Fruit fly (Drosophila melanogaster) whole organism, adult: Measurements from ENCODE around the gene CG33169.
A peak's percentile ranks its signal among the peaks of the same experiment; 100 is the strongest.

ENCODE experiments used
- CG11617 ChIP-seq: fragments of 200-800 bp; sonication (Bioruptor generic); optimal IDR thresholded peaks from 2 replicates; lab custom pipeline; 2017; ENCODE audit warnings: mild to moderate bottlenecking, missing biosample characterization, missing genetic modification reagents, missing genetic modification characterization
- CG12768 ChIP-seq: fragments of 200-800 bp; sonication (Bioruptor generic); optimal IDR thresholded peaks from 2 replicates; lab custom pipeline; 2017; ENCODE audit warnings: missing biosample characterization, missing genetic modification characterization, mild to moderate bottlenecking, moderate library complexity, missing genetic modification reagents
- CG14711 ChIP-seq: fragments of 200-800 bp; sonication (Bioruptor generic); optimal IDR thresholded peaks from 2 replicates; lab custom pipeline; 2018; ENCODE audit warnings: missing biosample characterization, mild to moderate bottlenecking, missing genetic modification characterization, moderate library complexity
- CG1620 ChIP-seq: fragments of 200-800 bp; sonication (Bioruptor generic); optimal IDR thresholded peaks from 2 replicates; lab custom pipeline; 2016; ENCODE audit warnings: missing biosample characterization, missing genetic modification characterization
- CG33017 ChIP-seq: fragments of 200-800 bp; sonication (Bioruptor generic); optimal IDR thresholded peaks from 2 replicates; lab custom pipeline; 2018; ENCODE audit warnings: missing biosample characterization, mild to moderate bottlenecking, missing genetic modification characterization, moderate library complexity
- CG5204 ChIP-seq: fragments of 200-800 bp; sonication (Bioruptor generic); optimal IDR thresholded peaks from 2 replicates; lab custom pipeline; 2016; ENCODE audit warnings: missing biosample characterization, missing genetic modification characterization
- CG7045 ChIP-seq: fragments of 200-800 bp; sonication (Bioruptor generic); optimal IDR thresholded peaks from 2 replicates; lab custom pipeline; 2017; ENCODE audit warnings: missing biosample characterization, mild to moderate bottlenecking, missing genetic modification characterization
- CG7101 ChIP-seq: fragments of 200-800 bp; sonication (Bioruptor generic); optimal IDR thresholded peaks from 2 replicates; lab custom pipeline; 2018; ENCODE audit warnings: missing biosample characterization, mild to moderate bottlenecking, missing genetic modification characterization, moderate library complexity
- Clk ChIP-seq: fragments of 200-800 bp; sonication (Bioruptor generic); optimal IDR thresholded peaks from 2 replicates; lab custom pipeline; 2017; ENCODE audit warnings: missing biosample characterization, missing genetic modification characterization
- Crg-1 ChIP-seq: fragments of 200-800 bp; sonication (Bioruptor generic); optimal IDR thresholded peaks from 2 replicates; lab custom pipeline; 2016; ENCODE audit warnings: missing biosample characterization, missing genetic modification characterization
- Hr96 ChIP-seq: fragments of 200-800 bp; sonication (Bioruptor generic); optimal IDR thresholded peaks from 2 replicates; lab custom pipeline; 2016; ENCODE audit warnings: missing biosample characterization, missing genetic modification characterization
- Mnt ChIP-seq: fragments of 200-800 bp; sonication (Bioruptor generic); optimal IDR thresholded peaks from 2 replicates; lab custom pipeline; 2016; ENCODE audit warnings: missing biosample characterization, mild to moderate bottlenecking, missing genetic modification characterization
- bab1 ChIP-seq: fragments of 200-800 bp; sonication (Bioruptor generic); optimal IDR thresholded peaks from 3 replicates; lab custom pipeline; 2019; ENCODE audit warnings: missing biosample characterization, mild to moderate bottlenecking, missing genetic modification characterization, moderate library complexity
- cic ChIP-seq: fragments of 200-800 bp; sonication (Bioruptor generic); optimal IDR thresholded peaks from 2 replicates; lab custom pipeline; 2017; ENCODE audit warnings: missing biosample characterization, mild to moderate bottlenecking, missing genetic modification characterization, moderate library complexity
- cnc ChIP-seq, 2 experiments: fragments of >200 bp; optimal IDR thresholded peaks; 2 replicates each; lab custom pipeline; 2017
- kay ChIP-seq: fragments of 200-800 bp; sonication (Bioruptor generic); peaks from one replicate; lab custom pipeline; 2016; ENCODE audit warnings: missing biosample characterization, missing genetic modification characterization, borderline replicate concordance
- ovo ChIP-seq: fragments of 200-800 bp; sonication (Bioruptor generic); optimal IDR thresholded peaks from 2 replicates; lab custom pipeline; 2016; ENCODE audit warnings: missing biosample characterization, missing genetic modification characterization
- pad ChIP-seq: fragments of 200-800 bp; sonication (Bioruptor generic); optimal IDR thresholded peaks from 3 replicates; lab custom pipeline; 2017; ENCODE audit warnings: missing biosample characterization, missing genetic modification characterization, mild to moderate bottlenecking, moderate library complexity, missing genetic modification reagents
- tj ChIP-seq: fragments of 200-800 bp; sonication (Bioruptor generic); optimal IDR thresholded peaks from 3 replicates; lab custom pipeline; 2017; ENCODE audit warnings: missing biosample characterization, mild to moderate bottlenecking, missing genetic modification characterization, moderate library complexity
- toe ChIP-seq: fragments of 200-800 bp; sonication (Bioruptor generic); optimal IDR thresholded peaks from 2 replicates; lab custom pipeline; 2016; ENCODE audit warnings: missing biosample characterization, missing genetic modification characterization

The CG33169 gene

dm6 chr3L:22885843-22886242 lies 22.2 kb downstream of the CG33169 start:
- TF ChIP-seq CG7045 (no peak), bab1 (no peak), cnc (optimal IDR thresholded peaks at IDR 0.05; lab: Kevin White, UChicago) (no peak), ovo (GFP tag; lab: Kevin White, UChicago) (no peak), Hr96 (no peak), pad (GFP tag; lab: Kevin White, UChicago) (no peak), CG33017 (no peak), cic (GFP tag; lab: Kevin White, UChicago) (no peak), CG5204 (GFP tag; lab: Kevin White, UChicago) (no peak), Mnt (GFP tag; lab: Kevin White, UChicago) (no peak), tj (GFP tag; lab: Kevin White, UChicago) (no peak), CG11617 (GFP tag; lab: Kevin White, UChicago) (no peak), CG1620 (no peak), Crg-1 (GFP tag; lab: Kevin White, UChicago) (no peak), Clk (GFP tag; lab: Kevin White, UChicago) (no peak), kay (GFP tag; lab: Kevin White, UChicago) (no peak), CG7101 (no peak), CG12768 (no peak)

- peak; percentile 70 for TF ChIP-seq cic (GFP tag; lab: Kevin White, UChicago)
- peak; percentile 15 for TF ChIP-seq Mnt (GFP tag; lab: Kevin White, UChicago)
- no peak for TF ChIP-seq pad (GFP tag; lab: Kevin White, UChicago)
- no peak for TF ChIP-seq CG5204 (GFP tag; lab: Kevin White, UChicago)
- TF ChIP-seq CG12768 = peak; percentile 65
- no peak for TF ChIP-seq tj (GFP tag; lab: Kevin White, UChicago)
These were observed 23.3 kb downstream of the CG33169 start for dm6 chr3L:22886939-22887338.

dm6 chr3L:22887677-22888076 lies 24.0 kb downstream of the CG33169 start:
- TF ChIP-seq cic (GFP tag; lab: Kevin White, UChicago) (no peak), pad (GFP tag; lab: Kevin White, UChicago) (no peak), CG1620 (no peak), toe (GFP tag; lab: Kevin White, UChicago) (no peak), CG33017 (no peak), kay (GFP tag; lab: Kevin White, UChicago) (no peak), Mnt (GFP tag; lab: Kevin White, UChicago) (no peak), ovo (GFP tag; lab: Kevin White, UChicago) (no peak), CG7045 (no peak)

- TF ChIP-seq Mnt (GFP tag; lab: Kevin White, UChicago) (no peak), cnc (optimal IDR thresholded peaks at IDR 0.05; lab: Kevin White, UChicago) (no peak), Crg-1 (GFP tag; lab: Kevin White, UChicago) (no peak)
These were observed 25.1 kb downstream of the CG33169 start for dm6 chr3L:22888591-22889258.

dm6 chr3L:22890024-22890423 lies 26.4 kb downstream of the CG33169 start:
- TF ChIP-seq ovo (GFP tag; lab: Kevin White, UChicago) (no peak), CG12768 (peak; percentile 61), Crg-1 (GFP tag; lab: Kevin White, UChicago) (no peak), CG14711 (no peak), cic (GFP tag; lab: Kevin White, UChicago) (peak; percentile 27), CG1620 (no peak), CG33017 (no peak), Mnt (GFP tag; lab: Kevin White, UChicago) (no peak), kay (GFP tag; lab: Kevin White, UChicago) (peak; percentile 92), Clk (GFP tag; lab: Kevin White, UChicago) (no peak), pad (GFP tag; lab: Kevin White, UChicago) (no peak)

- no peak for TF ChIP-seq tj (GFP tag; lab: Kevin White, UChicago)
- TF ChIP-seq kay (GFP tag; lab: Kevin White, UChicago) = peak; percentile 1
These were observed 27.3 kb downstream of the CG33169 start for dm6 chr3L:22891009-22891408.

dm6 chr3L:22894689-22895283 lies 31.1 kb downstream of the CG33169 start:
- TF ChIP-seq ovo (GFP tag; lab: Kevin White, UChicago) (no peak), bab1 (peak; percentile 11)

dm6 chr3L:22898444-22898843 lies 34.8 kb downstream of the CG33169 start, which contains the start of gene CG11131:
CG11131 (plus strand) TSS chr3L:22898744.
- no peak for TF ChIP-seq CG33017
- TF ChIP-seq Clk (GFP tag; lab: Kevin White, UChicago) = no peak
- no peak for TF ChIP-seq tj (GFP tag; lab: Kevin White, UChicago)
- no peak for TF ChIP-seq bab1
- TF ChIP-seq CG7045 = no peak
- no peak for TF ChIP-seq cnc (optimal IDR thresholded peaks at IDR 0.05; lab: Kevin White, UChicago)
- TF ChIP-seq CG14711 = no peak
- TF ChIP-seq CG1620 = no peak
